Fruit fly (Drosophila melanogaster) whole organism, embryonic: ENCODE data around the gene TM9SF3.

Experiments
- CG15696 ChIP-seq: fragments of 200-800 bp; sonication (Bioruptor generic); optimal IDR thresholded peaks from 2 replicates; lab custom pipeline; 2019; ENCODE audit warnings: missing biosample characterization, mild to moderate bottlenecking, missing genetic modification characterization, moderate library complexity
- CG2889 ChIP-seq: fragments of 200-800 bp; sonication (Bioruptor generic); IDR thresholded peaks from 3 replicates; pipeline ENCODE4 v1.3.6; 2022; ENCODE audit warnings: missing biosample characterization, missing genetic modification characterization
- CG4424 ChIP-seq: fragments of 200-800 bp; sonication (Bioruptor generic); optimal IDR thresholded peaks from 3 replicates; lab custom pipeline; 2016; ENCODE audit warnings: missing biosample characterization, missing genetic modification characterization
- crp ChIP-seq, 2 experiments: fragments of 200-800 bp; sonication (Bioruptor generic); optimal IDR thresholded peaks; 2 replicates in 1 of 2; 3 replicates in 1 of 2; lab custom pipeline; 2017; ENCODE audit warnings: missing biosample characterization in 2 of 2, missing genetic modification characterization in 2 of 2, mild to moderate bottlenecking in 1 of 2, moderate library complexity in 1 of 2
- eyg ChIP-seq: fragments of 200-800 bp; sonication (Bioruptor generic); optimal IDR thresholded peaks from 3 replicates; lab custom pipeline; 2016; ENCODE audit warnings: missing biosample characterization, missing genetic modification characterization
- pan ChIP-seq, 4 experiments: fragments of >200 bp in 3 of 4; fragments of 200-800 bp in 1 of 4; sonication (Bioruptor generic) in 1 of 4; optimal IDR thresholded peaks in 3 of 4; IDR thresholded peaks in 1 of 4; 2 replicates each; pipeline versions ENCODE4 v1.3.6 to Lab custom; 2017 to 2022; ENCODE audit warnings: missing biosample characterization in 2 of 4, missing genetic modification characterization in 2 of 4, mixed read lengths in 1 of 4

DNA sequence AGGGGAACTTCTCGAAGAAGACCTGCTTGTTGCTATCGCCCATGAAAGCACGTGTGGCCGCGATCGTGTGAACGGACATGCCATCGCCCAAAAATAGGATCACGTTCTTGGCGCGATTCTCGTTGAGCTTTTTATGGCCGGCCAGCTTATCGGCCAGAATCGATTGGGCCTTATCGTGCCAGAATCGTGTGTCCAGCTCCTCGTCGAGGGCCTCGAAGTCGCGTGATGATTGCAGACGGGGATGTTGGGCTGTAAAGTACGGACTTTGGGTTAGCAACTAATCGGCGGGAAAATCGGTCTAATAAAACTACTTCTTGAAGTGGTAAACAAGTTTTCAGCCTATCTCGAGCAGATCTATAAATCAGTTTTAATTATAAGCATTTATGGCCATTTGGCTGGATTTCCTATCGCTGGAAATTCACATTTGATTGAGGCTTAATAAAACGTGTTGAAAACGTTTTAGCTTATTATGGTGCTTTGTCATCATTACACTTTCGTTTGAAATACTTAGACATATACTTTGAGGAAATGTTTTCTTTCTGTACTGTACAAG, 9.5 kb downstream of the TM9SF3 start:
- TF ChIP-seq eyg (GFP tag; lab: Kevin White, UChicago) (no peak), CG2889 (GFP tag; lab: Robert Waterston, UW) (no peak), pan (optimal IDR thresholded peaks at IDR 0.05; lab: Kevin White, UChicago) (no peak), pan (GFP tag; optimal IDR thresholded peaks at IDR 0.05 in 1 of 2, IDR thresholded peaks at IDR 0.05 in 1 of 2) (no peak), crp (GFP tag; optimal IDR thresholded peaks at IDR 0.05; lab: Kevin White, UChicago) (no peak), CG15696 (tag; lab: Kevin White, UChicago) (no peak), CG4424 (GFP tag; lab: Kevin White, UChicago) (no peak)
